Worm (Caenorhabditis elegans) whole organism, late embryonic: ENCODE results near the gene F09E10.5.

Experiments used
- ama-1 ChIP-seq: fragments of 150-350 bp; optimal IDR thresholded peaks from 2 replicates; lab custom pipeline; 2014
- ceh-9 ChIP-seq: sonication (generic microtip); optimal IDR thresholded peaks from 2 replicates; lab custom pipeline; 2016; ENCODE audit warnings: mild to moderate bottlenecking, missing genetic modification characterization, inconsistent platforms, missing compliant biosample characterization
- dve-1 ChIP-seq: sonication (generic microtip); optimal IDR thresholded peaks from 2 replicates; lab custom pipeline; 2017; ENCODE audit warnings: antibody characterized with exemption, mild to moderate bottlenecking, missing genetic modification characterization, missing compliant biosample characterization
- ets-4 ChIP-seq: sonication (generic microtip); optimal IDR thresholded peaks from 2 replicates; lab custom pipeline; 2016; ENCODE audit warnings: missing genetic modification characterization, missing compliant biosample characterization
- hlh-6 ChIP-seq: sonication (generic microtip); optimal IDR thresholded peaks from 2 replicates; lab custom pipeline; 2016; ENCODE audit warnings: missing genotype, missing genetic modification characterization, missing compliant biosample characterization
- nhr-11 ChIP-seq: fragments of 150-350 bp; optimal IDR thresholded peaks from 2 replicates; lab custom pipeline; 2014; ENCODE audit warnings: missing biosample characterization, missing genetic modification characterization
- pat-9 ChIP-seq: fragments of 200-800 bp; sonication (Bioruptor generic); optimal IDR thresholded peaks from 2 replicates; lab custom pipeline; 2018; ENCODE audit warnings: mild to moderate bottlenecking, missing genetic modification characterization, moderate library complexity, missing compliant biosample characterization
- pha-4 ChIP-seq: fragments of 150-350 bp; optimal IDR thresholded peaks from 2 replicates; lab custom pipeline; 2018; ENCODE audit warnings: missing biosample characterization, missing genetic modification reagents, missing genetic modification characterization
- syd-9 ChIP-seq: sonication (generic microtip); optimal IDR thresholded peaks from 2 replicates; lab custom pipeline; 2016; ENCODE audit warnings: mild to moderate bottlenecking, missing genetic modification characterization, moderate library complexity, missing compliant biosample characterization
- unc-55 ChIP-seq: sonication (generic microtip); optimal IDR thresholded peaks from 2 replicates; lab custom pipeline; 2017; ENCODE audit warnings: missing biosample characterization, missing genetic modification reagents, missing genetic modification characterization
- ztf-16 ChIP-seq: sonication (generic microtip); optimal IDR thresholded peaks from 2 replicates; lab custom pipeline; 2017; ENCODE audit warnings: missing genetic modification characterization, missing compliant biosample characterization

- TF ChIP-seq ceh-9 (tag; lab: Kevin White, UChicago) = no peak
- TF ChIP-seq hlh-6 (tag; lab: Kevin White, UChicago) = no peak
- TF ChIP-seq unc-55 (GFP tag; lab: Kevin White, UChicago) = no peak
- TF ChIP-seq ztf-16 = no peak
- TF ChIP-seq syd-9 = no peak
- TF ChIP-seq nhr-11 = no peak
- TF ChIP-seq dve-1 = no peak
- TF ChIP-seq ets-4 (tag; lab: Kevin White, UChicago) = no peak
- no peak for TF ChIP-seq pha-4 (tag; lab: Kevin White, UChicago)
- no peak for TF ChIP-seq ama-1 (lab: Kevin White, UChicago)
- TF ChIP-seq pat-9 (tag; lab: Kevin White, UChicago) = no peak
Observed at ce11 chrX:1440161-1440560, 54.0 kb downstream of the F09E10.5 start, which contains the start of gene sedl-1.
